Worm (Caenorhabditis elegans) whole organism, young adult: ENCODE results near the gene F39G3.2.

Experiments
- D2030.7 ChIP-seq: fragments of 200-800 bp; sonication (Bioruptor generic); IDR thresholded peaks from 2 replicates; pipeline ENCODE4 v1.3.6; 2022; ENCODE audit warnings: missing genetic modification reagents, missing genetic modification characterization, missing compliant biosample characterization
- F23B12.7 ChIP-seq: sonication (generic microtip); optimal IDR thresholded peaks from 2 replicates; lab custom pipeline; 2017; ENCODE audit warnings: missing genetic modification characterization, mild to moderate bottlenecking, missing compliant biosample characterization, antibody characterized with exemption, moderate library complexity; ENCODE audit not compliant: insufficient read depth
- F49E8.2 ChIP-seq: sonication (generic microtip); optimal IDR thresholded peaks from 3 replicates; lab custom pipeline; 2017; ENCODE audit warnings: missing genetic modification characterization, mild to moderate bottlenecking, missing compliant biosample characterization, antibody characterized with exemption, moderate library complexity; ENCODE audit not compliant: insufficient read depth
- Y56A3A.18 ChIP-seq: fragments of 200-800 bp; sonication (Bioruptor generic); IDR thresholded peaks from 2 replicates; pipeline ENCODE4 v1.3.6; 2022; ENCODE audit warnings: missing genetic modification reagents, missing genetic modification characterization, missing compliant biosample characterization
- Y67H2A.10 ChIP-seq: fragments of 200-800 bp; sonication (Bioruptor generic); conservative IDR thresholded peaks from 2 replicates; pipeline ENCODE4 v1.3.6; 2022; ENCODE audit warnings: missing genetic modification reagents, missing genetic modification characterization, missing compliant biosample characterization
- athp-1 ChIP-seq: sonication (generic microtip); optimal IDR thresholded peaks from 2 replicates; lab custom pipeline; 2017; ENCODE audit warnings: mild to moderate bottlenecking, missing genetic modification characterization, missing compliant biosample characterization
- bed-2 ChIP-seq: fragments of 200-800 bp; sonication (Bioruptor generic); IDR thresholded peaks from 2 replicates; pipeline ENCODE4 v1.3.6; 2022; ENCODE audit warnings: missing genetic modification reagents, missing genetic modification characterization, missing compliant biosample characterization
- ccch-3 ChIP-seq: fragments of 200-800 bp; sonication (Bioruptor generic); optimal IDR thresholded peaks from 2 replicates; lab custom pipeline; 2018; ENCODE audit warnings: mild to moderate bottlenecking, missing genetic modification characterization, missing compliant biosample characterization
- cebp-1 ChIP-seq, 2 experiments: fragments of 200-800 bp in 1 of 2; sonication (Bioruptor generic) in 1 of 2; sonication (generic microtip) in 1 of 2; IDR thresholded peaks in 1 of 2; optimal IDR thresholded peaks in 1 of 2; 2 replicates each; pipeline versions ENCODE4 v1.3.6 to Lab custom; 2017 to 2022; ENCODE audit warnings: missing compliant biosample characterization in 2 of 2, missing genetic modification characterization in 2 of 2, mild to moderate bottlenecking in 1 of 2, missing genetic modification reagents in 1 of 2, moderate library complexity in 1 of 2
- dpff-1 ChIP-seq: sonication (generic microtip); optimal IDR thresholded peaks from 2 replicates; lab custom pipeline; 2017; ENCODE audit warnings: mild to moderate bottlenecking, missing genetic modification characterization, missing compliant biosample characterization
- efl-1 ChIP-seq: fragments of 150-350 bp; optimal IDR thresholded peaks from 2 replicates; lab custom pipeline; 2014; ENCODE audit warnings: missing biosample characterization, missing genetic modification reagents, missing genetic modification characterization
- egl-18 ChIP-seq: fragments of 200-800 bp; sonication (Bioruptor generic); IDR thresholded peaks from 2 replicates; pipeline ENCODE4 v1.3.6; 2022; ENCODE audit warnings: missing genetic modification reagents, missing genetic modification characterization, missing compliant biosample characterization
- gei-17 ChIP-seq: fragments of 200-800 bp; sonication (Bioruptor generic); optimal IDR thresholded peaks from 2 replicates; lab custom pipeline; 2018; ENCODE audit warnings: mild to moderate bottlenecking, missing genetic modification characterization, missing compliant biosample characterization
- hrde-1 ChIP-seq: sonication (generic microtip); optimal IDR thresholded peaks from 2 replicates; lab custom pipeline; 2016; ENCODE audit warnings: missing genetic modification characterization, mild to moderate bottlenecking, missing compliant biosample characterization, moderate library complexity, missing genotype, missing genetic modification reagents, borderline replicate concordance
- lin-54 ChIP-seq: fragments of 200-800 bp; sonication (Bioruptor generic); optimal IDR thresholded peaks from 2 replicates; lab custom pipeline; 2018; ENCODE audit warnings: mild to moderate bottlenecking, missing genetic modification characterization, missing compliant biosample characterization
- madf-6 ChIP-seq: fragments of 200-800 bp; sonication (Bioruptor generic); IDR thresholded peaks from 2 replicates; pipeline ENCODE4 v1.3.6; 2022; ENCODE audit warnings: missing genetic modification reagents, missing genetic modification characterization, missing compliant biosample characterization
- sea-2 ChIP-seq: fragments of 200-800 bp; sonication (Bioruptor generic); IDR thresholded peaks from 2 replicates; pipeline ENCODE4 v1.3.6; 2022; ENCODE audit warnings: missing genetic modification characterization, missing compliant biosample characterization
- snpc-1.3 ChIP-seq: sonication (generic microtip); optimal IDR thresholded peaks from 2 replicates; lab custom pipeline; 2017; ENCODE audit warnings: missing genetic modification characterization, mild to moderate bottlenecking, missing compliant biosample characterization, antibody characterized with exemption, moderate library complexity, missing genotype, missing genetic modification reagents; ENCODE audit not compliant: insufficient read depth
- somi-1 ChIP-seq: fragments of 200-800 bp; sonication (Bioruptor generic); optimal IDR thresholded peaks from 2 replicates; lab custom pipeline; 2018; ENCODE audit warnings: mild to moderate bottlenecking, missing genetic modification characterization, missing compliant biosample characterization
- ztf-18 ChIP-seq: sonication (generic microtip); optimal IDR thresholded peaks from 2 replicates; lab custom pipeline; 2016; ENCODE audit warnings: missing genotype, mild to moderate bottlenecking, missing genetic modification characterization, missing compliant biosample characterization

F39G3.2 gene

DNA sequence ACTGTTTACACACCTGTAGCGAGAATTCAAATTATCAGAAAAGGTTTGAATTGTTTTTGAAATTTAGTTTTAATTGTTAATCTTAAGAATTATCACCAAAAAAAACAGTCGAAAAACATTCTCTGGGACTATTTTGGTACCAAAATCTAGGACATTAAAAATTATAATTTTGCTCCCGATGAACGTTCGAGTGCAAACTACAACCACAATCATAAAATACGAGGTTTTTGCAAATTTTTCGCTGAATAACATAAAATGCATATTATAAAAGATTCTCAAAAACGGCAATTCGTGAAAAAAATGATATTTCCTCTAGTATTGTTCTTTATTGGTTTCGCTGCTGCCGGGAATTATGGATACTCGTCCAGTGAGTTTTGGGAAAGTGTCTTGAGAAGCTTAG, 52.7 kb downstream of the F39G3.2 start, which contains the start of gene R02F11.12:
TSS of gene R02F11.12 (plus strand) at position 301 of the 400 bp plus-strand sequence.
- TF ChIP-seq F49E8.2 (tag; lab: Kevin White, UChicago) (no peak), snpc-1.3 (no peak), dpff-1 (tag; lab: Kevin White, UChicago) (no peak), madf-6 (no peak), hrde-1 (tag; lab: Kevin White, UChicago) (no peak), ccch-3 (no peak), Y56A3A.18 (GFP tag; lab: Robert Waterston, UW) (no peak), F23B12.7 (tag; lab: Kevin White, UChicago) (no peak), Y67H2A.10 (no peak), gei-17 (no peak), egl-18 (GFP tag; lab: Robert Waterston, UW) (no peak), cebp-1 (GFP tag; IDR thresholded peaks at IDR 0.05; lab: Robert Waterston, UW) (no peak), cebp-1 (tag; optimal IDR thresholded peaks at IDR 0.05; lab: Kevin White, UChicago) (no peak), D2030.7 (GFP tag; lab: Robert Waterston, UW) (no peak), somi-1 (GFP tag; lab: Kevin White, UChicago) (no peak), ztf-18 (no peak), sea-2 (no peak), lin-54 (GFP tag; lab: Kevin White, UChicago) (no peak), efl-1 (GFP tag; lab: Kevin White, UChicago) (no peak), athp-1 (tag; lab: Kevin White, UChicago) (no peak), bed-2 (GFP tag; lab: Robert Waterston, UW) (no peak)
